Fruit fly (Drosophila melanogaster): Measurements from ENCODE around the gene Stip1.
A peak's percentile ranks its signal among the peaks of the same experiment; 100 is the strongest.

The Stip1 gene

dm6 chr2L:305198-305597 is 10.3 kb downstream of the Stip1 start:
- TF ChIP-seq CG6163 (GFP tag; IDR thresholded peaks at IDR 0.05), result no peak
- no peak for TF ChIP-seq CG3032 (tag; optimal IDR thresholded peaks at IDR 0.05)
- no peak for TF ChIP-seq CG6276 (GFP tag; optimal IDR thresholded peaks at IDR 0.05)
- TF ChIP-seq Hr4 (GFP tag; optimal IDR thresholded peaks at IDR 0.05), result no peak
- TF ChIP-seq CG32006 (GFP tag; optimal IDR thresholded peaks at IDR 0.05), result no peak
- TF ChIP-seq dac (GFP tag; optimal IDR thresholded peaks at IDR 0.05), result no peak
- TF ChIP-seq net (GFP tag; optimal IDR thresholded peaks at IDR 0.05), result no peak

DNA sequence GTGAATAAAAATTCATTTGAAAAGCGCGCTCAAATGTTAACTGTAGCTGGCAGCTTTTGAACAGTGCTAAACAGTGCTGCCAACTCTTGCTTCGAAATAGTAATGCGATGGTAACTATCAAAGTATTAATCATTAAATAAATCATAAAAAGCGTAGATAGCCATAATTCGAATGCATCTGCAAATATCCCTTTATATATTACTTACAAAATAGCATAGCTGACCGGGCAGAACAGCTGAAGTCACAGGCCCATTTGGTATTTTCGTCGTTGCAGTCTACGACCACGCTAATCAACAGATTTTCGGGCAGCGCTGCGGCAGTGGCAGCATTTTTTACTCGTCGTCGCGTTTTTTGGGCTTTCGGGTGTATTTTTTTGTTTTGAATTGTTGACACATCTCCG is 10.7 kb downstream of the Stip1 start, which contains the start of gene Plc21C:
Gene Plc21C, plus strand, starts transcription at position 290 of the 400 bp plus-strand sequence.
- TF ChIP-seq CG11294 (GFP tag; IDR thresholded peaks at IDR 0.05), result no peak
- no peak for TF ChIP-seq spab (GFP tag; optimal IDR thresholded peaks at IDR 0.05)
- TF ChIP-seq fkh (GFP tag; optimal IDR thresholded peaks at IDR 0.05), result no peak
- peak; percentile 39 for TF ChIP-seq topi (GFP tag; optimal IDR thresholded peaks at IDR 0.05)
- TF ChIP-seq CG11902 (GFP tag; optimal IDR thresholded peaks at IDR 0.05), result peak; percentile 2
- no peak for TF ChIP-seq CG9139 (GFP tag; optimal IDR thresholded peaks at IDR 0.05)
- no peak for TF ChIP-seq CG6854 (GFP tag; optimal IDR thresholded peaks at IDR 0.05)
- no peak for TF ChIP-seq CG6276 (GFP tag; optimal IDR thresholded peaks at IDR 0.05)
- no peak for TF ChIP-seq CG4318 (GFP tag; optimal IDR thresholded peaks at IDR 0.05)
- TF ChIP-seq CG7368 (GFP tag; optimal IDR thresholded peaks at IDR 0.05), result no peak
- TF ChIP-seq CG10631 (GFP tag; optimal IDR thresholded peaks at IDR 0.05), result peak; percentile 34
- peak; percentile 2 for TF ChIP-seq Sox15 (GFP tag; optimal IDR thresholded peaks at IDR 0.05)
- peak; percentile 91 for TF ChIP-seq CG6808 (GFP tag; optimal IDR thresholded peaks at IDR 0.05)
- peak; percentile 67 for TF ChIP-seq Sox14 (GFP tag; optimal IDR thresholded peaks at IDR 0.05)
- TF ChIP-seq acj6 (GFP tag; optimal IDR thresholded peaks at IDR 0.05), result peak; percentile 39
- TF ChIP-seq Gug (GFP tag; IDR thresholded peaks at IDR 0.05), result no peak
- no peak for TF ChIP-seq Hr38 (GFP tag; optimal IDR thresholded peaks at IDR 0.05)
- TF ChIP-seq svp (GFP tag), result peak; percentile 76
- TF ChIP-seq Eip75B (GFP tag; optimal IDR thresholded peaks at IDR 0.05), result peak; percentile 57
- peak; percentile 4 for TF ChIP-seq Met (GFP tag; optimal IDR thresholded peaks at IDR 0.05)
- TF ChIP-seq CG3919 (GFP tag; optimal IDR thresholded peaks at IDR 0.05), result peak; percentile 37
- peak; percentile 77 for TF ChIP-seq Eip78C (GFP tag)
- TF ChIP-seq salr (GFP tag; optimal IDR thresholded peaks at IDR 0.05), result no peak
- TF ChIP-seq CG16779 (tag; optimal IDR thresholded peaks at IDR 0.05), result peak; percentile 34
- TF ChIP-seq CG11762 (GFP tag; optimal IDR thresholded peaks at IDR 0.05; ENCODE audit: insufficient read depth), result no peak
- no peak for TF ChIP-seq fd59A (GFP tag; optimal IDR thresholded peaks at IDR 0.05)
- TF ChIP-seq Smox (GFP tag; optimal IDR thresholded peaks at IDR 0.05), result peak; percentile 43
- TF ChIP-seq Ets96B (tag; optimal IDR thresholded peaks at IDR 0.05), result peak; percentile 2
- TF ChIP-seq vri (GFP tag; optimal IDR thresholded peaks at IDR 0.05), result no peak
- no peak for TF ChIP-seq CG15336 (GFP tag; IDR thresholded peaks at IDR 0.05)
- TF ChIP-seq ss (GFP tag; optimal IDR thresholded peaks at IDR 0.05), result no peak
- TF ChIP-seq Eip93F (GFP tag; optimal IDR thresholded peaks at IDR 0.05), result peak; percentile 45
- no peak for TF ChIP-seq eg (GFP tag; IDR thresholded peaks at IDR 0.05)
- TF ChIP-seq CG10669 (GFP tag; optimal IDR thresholded peaks at IDR 0.05), result no peak
- no peak for TF ChIP-seq CG8319 (GFP tag; optimal IDR thresholded peaks at IDR 0.05)
- no peak for TF ChIP-seq CG8119 (GFP tag; IDR thresholded peaks at IDR 0.05)
- TF ChIP-seq CG32006 (GFP tag; optimal IDR thresholded peaks at IDR 0.05), result no peak
- TF ChIP-seq fd85E (GFP tag; optimal IDR thresholded peaks at IDR 0.05), result no peak
- TF ChIP-seq CG34406 (GFP tag; optimal IDR thresholded peaks at IDR 0.05), result no peak
- TF ChIP-seq CG6792 (GFP tag; optimal IDR thresholded peaks at IDR 0.05), result no peak
- no peak for TF ChIP-seq Lpt (GFP tag; optimal IDR thresholded peaks at IDR 0.05)
- TF ChIP-seq Blimp-1 (GFP tag; optimal IDR thresholded peaks at IDR 0.05), result no peak
- peak; percentile 29 for TF ChIP-seq dsx (GFP tag; optimal IDR thresholded peaks at IDR 0.05; ENCODE audit: poor library complexity, severe bottlenecking)
- TF ChIP-seq cyc (GFP tag; optimal IDR thresholded peaks at IDR 0.05), result peak; percentile 41
- no peak for TF ChIP-seq dac (GFP tag; optimal IDR thresholded peaks at IDR 0.05)
- TF ChIP-seq CG31627 (GFP tag; optimal IDR thresholded peaks at IDR 0.05), result peak; percentile 61
- TF ChIP-seq Sox102F (GFP tag; optimal IDR thresholded peaks at IDR 0.05), result peak; percentile 33
